Fruit fly (Drosophila melanogaster): ENCODE measurements around the gene qua.

qua gene

dm6 chr2L:17472582-17473524, 24.2 kb downstream of the qua start, which contains the start of gene BicD (continued):
- TF ChIP-seq dysf (GFP tag; IDR thresholded peaks at IDR 0.05) (0 out of 3 replicates have a peak, but pooled peaks have one; percentile 6), CG15514 (GFP tag; optimal IDR thresholded peaks at IDR 0.05) (peak; percentile 74), CG4617 (GFP tag; optimal IDR thresholded peaks at IDR 0.05; ENCODE audit: borderline replicate concordance) (peak; percentile 38), vnd (GFP tag; IDR thresholded peaks at IDR 0.05; ENCODE audit: partially characterized antibody) (peak; percentile 52; the same call in 2 of the 3 replicates), Hsf (GFP tag; optimal IDR thresholded peaks at IDR 0.05) (no peak), gfzf (GFP tag; optimal IDR thresholded peaks at IDR 0.05) (peak; percentile 90), vfl (GFP tag; optimal IDR thresholded peaks at IDR 0.05) (no peak), kni (GFP tag; optimal IDR thresholded peaks at IDR 0.05) (peak; percentile 3), CG2120 (GFP tag; optimal IDR thresholded peaks at IDR 0.05) (peak; percentile 14), Sin3A (optimal IDR thresholded peaks at IDR 0.05) (peak; percentile 9), cas (GFP tag; IDR thresholded peaks at IDR 0.05) (no peak), Stat92E (GFP tag; optimal IDR thresholded peaks at IDR 0.05) (peak in 1 of 3 experiments; percentile 17), CG10267 (tag; optimal IDR thresholded peaks at IDR 0.05) (peak; percentile 69), CG10431 (GFP tag; optimal IDR thresholded peaks at IDR 0.05) (peak; percentile 61), CG2678 (tag; optimal IDR thresholded peaks at IDR 0.05) (peak; percentile 29), CG14014 (GFP tag; IDR thresholded peaks at IDR 0.05) (no peak), MBD-R2 (GFP tag; IDR thresholded peaks at IDR 0.05) (peak; percentile 52), Atf6 (GFP tag; IDR thresholded peaks at IDR 0.05) (peak; percentile 17; the same call in 1 of the 2 replicates), psq (GFP tag; optimal IDR thresholded peaks at IDR 0.05) (no peak), schlank (tag; optimal IDR thresholded peaks at IDR 0.05) (no peak), CG9727 (GFP tag; optimal IDR thresholded peaks at IDR 0.05) (peak; percentile 28), Dek (tag; optimal IDR thresholded peaks at IDR 0.05) (peak; percentile 24), Dll (GFP tag; IDR thresholded peaks at IDR 0.05; ENCODE audit: partially characterized antibody) (peak; percentile 78), mirr (GFP tag; optimal IDR thresholded peaks at IDR 0.05) (no peak), gcm2 (GFP tag; optimal IDR thresholded peaks at IDR 0.05) (no peak), nmo (GFP tag; optimal IDR thresholded peaks at IDR 0.05) (peak; percentile 89), slou (GFP tag; optimal IDR thresholded peaks at IDR 0.05) (no peak), wdn (GFP tag; IDR thresholded peaks at IDR 0.05) (no peak), CG16779 (GFP tag; IDR thresholded peaks at IDR 0.05) (no peak), CG43689 (GFP tag; IDR thresholded peaks at IDR 0.05) (no peak), Bdp1 (GFP tag; optimal IDR thresholded peaks at IDR 0.05) (peak; percentile 31), CG30020 (tag; optimal IDR thresholded peaks at IDR 0.05) (peak; percentile 67), CG9932 (GFP tag; IDR thresholded peaks at IDR 0.05) (peak; percentile 23; the same call in 1 of the 2 replicates), Drgx (GFP tag; IDR thresholded peaks at IDR 0.05) (no peak), CG18599 (GFP tag; optimal IDR thresholded peaks at IDR 0.05) (peak; percentile 26), chinmo (GFP tag; IDR thresholded peaks at IDR 0.05; ENCODE audit: partially characterized antibody) (0 out of 4 replicates have a peak, but pooled peaks have one; percentile 62), aop (GFP tag; IDR thresholded peaks at IDR 0.05) (no peak), CG10274 (GFP tag; optimal IDR thresholded peaks at IDR 0.05) (no peak), Dp (GFP tag; optimal IDR thresholded peaks at IDR 0.05) (peak; percentile 46), lab (GFP tag; optimal IDR thresholded peaks at IDR 0.05) (peak; percentile 31), scrt (GFP tag; optimal IDR thresholded peaks at IDR 0.05) (peak; percentile 22), PHDP (tag; optimal IDR thresholded peaks at IDR 0.05) (peak; percentile 5), pzg (GFP tag; optimal IDR thresholded peaks at IDR 0.05) (peak; percentile 88), vvl (GFP tag; IDR thresholded peaks at IDR 0.05) (0 out of 2 replicates have a peak, but pooled peaks have one; percentile 23), CG2199 (GFP tag; IDR thresholded peaks at IDR 0.05) (0 out of 3 replicates have a peak, but pooled peaks have one; percentile 26), cg (GFP tag; optimal IDR thresholded peaks at IDR 0.05) (peak; percentile 88), repo (GFP tag; optimal IDR thresholded peaks at IDR 0.05) (no peak)
